Worm (Caenorhabditis elegans) whole organism, L4 larva: Measurements from ENCODE around the gene F53F1.3.

Source experiments
- F10B5.3 ChIP-seq: sonication (generic microtip); optimal IDR thresholded peaks from 2 replicates; lab custom pipeline; 2016; ENCODE audit warnings: mild to moderate bottlenecking, missing genetic modification characterization, missing compliant biosample characterization
- F44E2.7 ChIP-seq: fragments of 200-800 bp; sonication (Bioruptor generic); IDR thresholded peaks from 2 replicates; pipeline ENCODE4 v2.1.2; 2022; ENCODE audit warnings: missing genetic modification characterization, missing compliant biosample characterization
- F49E8.2 ChIP-seq: sonication (generic microtip); optimal IDR thresholded peaks from 2 replicates; lab custom pipeline; 2016; ENCODE audit warnings: missing compliant biosample characterization, mild to moderate bottlenecking, missing genetic modification characterization, borderline replicate concordance
- Y105C5A.15 ChIP-seq: fragments of 200-800 bp; sonication (Bioruptor generic); IDR thresholded peaks from 2 replicates; pipeline ENCODE4 v1.3.6; 2022; ENCODE audit warnings: missing genetic modification characterization, missing compliant biosample characterization
- Y48G9A.11 ChIP-seq: fragments of 200-800 bp; sonication (Bioruptor generic); IDR thresholded peaks from 2 replicates; pipeline ENCODE4 v1.3.6; 2022; ENCODE audit warnings: missing genetic modification reagents, missing genetic modification characterization, missing compliant biosample characterization
- aha-1 ChIP-seq: fragments of 150-350 bp; peaks from one replicate; lab custom pipeline; 2014; ENCODE audit warnings: missing biosample characterization, missing genetic modification characterization
- aly-2 ChIP-seq: sonication (generic microtip); optimal IDR thresholded peaks from 2 replicates; lab custom pipeline; 2018; ENCODE audit warnings: missing biosample characterization, missing genetic modification characterization
- attf-4 ChIP-seq: sonication (generic microtip); optimal IDR thresholded peaks from 3 replicates; lab custom pipeline; 2017; ENCODE audit warnings: missing biosample characterization, missing genetic modification characterization
- ceh-62 ChIP-seq: sonication (generic microtip); optimal IDR thresholded peaks from 2 replicates; lab custom pipeline; 2017; ENCODE audit warnings: missing biosample characterization, missing genetic modification characterization
- ceh-82 ChIP-seq: sonication (generic microtip); optimal IDR thresholded peaks from 2 replicates; lab custom pipeline; 2017; ENCODE audit warnings: missing biosample characterization, missing genetic modification characterization
- ces-1 ChIP-seq: fragments of 150-350 bp; sonication (generic microtip); optimal IDR thresholded peaks from 4 replicates; lab custom pipeline; 2014; ENCODE audit warnings: missing biosample characterization, missing genetic modification reagents, missing genetic modification characterization
- daf-12 ChIP-seq: fragments of 150-350 bp; optimal IDR thresholded peaks from 2 replicates; lab custom pipeline; 2014; ENCODE audit warnings: missing biosample characterization, missing genetic modification reagents, missing genetic modification characterization
- daf-16 ChIP-seq, 3 experiments: sonication (generic microtip); optimal IDR thresholded peaks; 2 replicates each; lab custom pipeline; 2016 to 2017; ENCODE audit warnings: missing genetic modification characterization in 3 of 3, missing genetic modification reagents in 3 of 3, mild to moderate bottlenecking in 2 of 3, missing compliant biosample characterization in 2 of 3, missing biosample characterization in 1 of 3, moderate library complexity in 1 of 3
- hlh-11 ChIP-seq: fragments of 200-800 bp; sonication (Bioruptor generic); optimal IDR thresholded peaks from 2 replicates; lab custom pipeline; 2018; ENCODE audit warnings: mild to moderate bottlenecking, missing genetic modification characterization, missing compliant biosample characterization
- hlh-30 ChIP-seq: sonication (generic microtip); optimal IDR thresholded peaks from 2 replicates; lab custom pipeline; 2017; ENCODE audit warnings: antibody characterized with exemption, mild to moderate bottlenecking, missing genetic modification characterization, missing compliant biosample characterization; ENCODE audit not compliant: insufficient read depth
- jun-1 ChIP-seq: fragments of 150-350 bp; optimal IDR thresholded peaks from 2 replicates; lab custom pipeline; 2014; ENCODE audit warnings: missing biosample characterization, missing genetic modification reagents, missing genetic modification characterization
- lin-13 ChIP-seq: fragments of 150-350 bp; optimal IDR thresholded peaks from 2 replicates; lab custom pipeline; 2014; ENCODE audit warnings: missing biosample characterization, missing genetic modification reagents, missing genetic modification characterization
- lin-39 ChIP-seq: fragments of 150-350 bp; optimal IDR thresholded peaks from 2 replicates; lab custom pipeline; 2014; ENCODE audit warnings: missing biosample characterization, missing genetic modification reagents, missing genetic modification characterization
- lir-3 ChIP-seq: sonication (generic microtip); optimal IDR thresholded peaks from 2 replicates; lab custom pipeline; 2016; ENCODE audit warnings: mild to moderate bottlenecking, missing genetic modification characterization, missing compliant biosample characterization
- mes-2 ChIP-seq: sonication (generic microtip); optimal IDR thresholded peaks from 2 replicates; lab custom pipeline; 2016; ENCODE audit warnings: missing genotype, mild to moderate bottlenecking, missing genetic modification characterization, missing compliant biosample characterization; ENCODE audit not compliant: poor library complexity, severe bottlenecking
- nhr-237 ChIP-seq: sonication (generic microtip); optimal IDR thresholded peaks from 2 replicates; lab custom pipeline; 2017; ENCODE audit warnings: missing biosample characterization, missing genetic modification characterization
- nhr-25 ChIP-seq: sonication (generic microtip); optimal IDR thresholded peaks from 2 replicates; lab custom pipeline; 2017; ENCODE audit warnings: missing genetic modification characterization, mild to moderate bottlenecking, missing compliant biosample characterization, antibody characterized with exemption, moderate library complexity, borderline replicate concordance; ENCODE audit not compliant: insufficient read depth
- nhr-77 ChIP-seq: fragments of 150-350 bp; optimal IDR thresholded peaks from 2 replicates; lab custom pipeline; 2014; ENCODE audit warnings: missing biosample characterization, missing genetic modification characterization
- rbr-2 ChIP-seq: sonication (generic microtip); optimal IDR thresholded peaks from 2 replicates; lab custom pipeline; 2016; ENCODE audit warnings: missing genotype, missing genetic modification characterization, missing compliant biosample characterization
- set-16 ChIP-seq: fragments of 200-800 bp; sonication (Bioruptor generic); IDR thresholded peaks from 2 replicates; pipeline ENCODE4 v1.3.6; 2022; ENCODE audit warnings: missing genetic modification reagents, missing genetic modification characterization, missing compliant biosample characterization
- snpc-1.2 ChIP-seq: fragments of 200-800 bp; sonication (Bioruptor generic); IDR thresholded peaks from 2 replicates; pipeline ENCODE4 v1.3.6; 2022; ENCODE audit warnings: missing genetic modification reagents, missing genetic modification characterization, missing compliant biosample characterization
- snpc-4 ChIP-seq: fragments of 150-350 bp; optimal IDR thresholded peaks from 2 replicates; lab custom pipeline; 2014; ENCODE audit warnings: missing biosample characterization, missing genetic modification characterization
- tag-97 ChIP-seq: fragments of 200-800 bp; sonication (Bioruptor generic); IDR thresholded peaks from 2 replicates; pipeline ENCODE4 v1.3.6; 2022; ENCODE audit warnings: missing genetic modification characterization, missing compliant biosample characterization
- unc-130 ChIP-seq: sonication (generic microtip); optimal IDR thresholded peaks from 2 replicates; lab custom pipeline; 2016; ENCODE audit warnings: missing genetic modification reagents, missing genetic modification characterization, missing compliant biosample characterization
- unc-39 ChIP-seq: sonication (generic microtip); optimal IDR thresholded peaks from 2 replicates; lab custom pipeline; 2017; ENCODE audit warnings: missing biosample characterization, missing genetic modification characterization
- unc-62 ChIP-seq, 3 experiments: fragments of 150-350 bp in 1 of 3; sonication (generic microtip); optimal IDR thresholded peaks in 2 of 3; peaks in 1 of 3; 1 replicate in 1 of 3; 2 replicates in 2 of 3; lab custom pipeline; 2014 to 2017; ENCODE audit warnings: missing biosample characterization in 3 of 3, missing genetic modification characterization in 3 of 3, missing genetic modification reagents in 3 of 3, missing genotype in 1 of 3
- vab-7 ChIP-seq: fragments of 200-800 bp; sonication (Bioruptor generic); IDR thresholded peaks from 2 replicates; pipeline ENCODE4 v1.3.6; 2022; ENCODE audit warnings: missing genetic modification reagents, missing genetic modification characterization, missing compliant biosample characterization
- zip-11 ChIP-seq: fragments of 200-800 bp; sonication (Bioruptor generic); IDR thresholded peaks from 2 replicates; pipeline ENCODE4 v1.3.6; 2022; ENCODE audit warnings: missing genetic modification characterization, missing compliant biosample characterization
- zip-2 ChIP-seq: fragments of 150-350 bp; optimal IDR thresholded peaks from 2 replicates; lab custom pipeline; 2014; ENCODE audit warnings: missing biosample characterization, missing genetic modification characterization
- ztf-7 ChIP-seq: fragments of 150-350 bp; optimal IDR thresholded peaks from 2 replicates; lab custom pipeline; 2014; ENCODE audit warnings: missing biosample characterization, missing genetic modification characterization

F53F1.3 gene

DNA sequence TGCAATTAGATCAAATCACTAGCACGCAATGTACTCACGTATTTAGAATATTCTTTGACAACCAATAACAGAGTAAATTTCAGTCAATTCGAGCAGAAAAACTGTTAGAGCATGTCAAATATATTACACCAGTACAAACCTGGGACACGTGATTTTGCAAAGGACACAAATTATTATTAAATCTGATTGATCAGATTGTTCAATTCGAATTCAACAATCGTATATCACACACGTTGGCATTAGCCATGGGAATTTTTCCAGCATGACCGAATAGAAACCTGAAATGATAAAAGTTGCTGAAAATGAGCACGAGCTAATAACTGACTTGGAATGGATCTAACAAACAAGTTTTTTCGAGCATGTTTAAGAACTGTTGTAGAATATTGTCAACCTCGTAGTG lies 15.0 kb downstream of the F53F1.3 start, which contains the start of gene srv-9:
Gene srv-9 (minus strand): TSS at position 101 of the 400 bp plus-strand sequence.
- TF ChIP-seq zip-2: no peak
- TF ChIP-seq aha-1: peak; percentile 44

DNA sequence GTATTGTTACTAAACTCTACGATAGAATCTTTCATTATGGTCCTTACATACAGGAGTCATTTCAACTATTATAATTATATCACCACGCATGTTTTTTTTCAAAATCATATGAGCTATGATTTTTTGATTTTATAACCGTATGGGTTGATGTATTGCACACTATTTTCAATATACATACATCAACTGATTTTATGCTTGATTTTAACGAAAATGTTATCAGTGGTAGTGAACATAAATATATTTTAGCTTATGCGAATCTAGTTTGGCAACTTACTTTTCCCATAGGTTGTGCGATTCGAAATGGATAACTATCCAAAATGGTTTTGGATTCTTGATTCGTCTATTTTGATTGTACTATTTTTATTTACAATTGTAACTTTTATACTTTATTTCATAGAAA lies 15.6 kb downstream of the F53F1.3 start, which contains the start of gene srv-10:
Gene srv-10 (plus strand): TSS at position 301 of the 400 bp plus-strand sequence.
- TF ChIP-seq Y48G9A.11 (GFP tag; lab: Robert Waterston, UW): no peak
- TF ChIP-seq F49E8.2 (tag; lab: Kevin White, UChicago): no peak
- no peak for TF ChIP-seq mes-2 (tag; lab: Kevin White, UChicago)
- no peak for TF ChIP-seq F44E2.7 (GFP tag; lab: Robert Waterston, UW)
- TF ChIP-seq daf-16 (GFP tag; optimal IDR thresholded peaks at IDR 0.05; lab: Kevin White, UChicago): no peak
- TF ChIP-seq daf-16 (tag; optimal IDR thresholded peaks at IDR 0.05; lab: Kevin White, UChicago): no peak
- no peak for TF ChIP-seq hlh-11 (tag; lab: Kevin White, UChicago)
- no peak for TF ChIP-seq tag-97 (GFP tag; lab: Robert Waterston, UW)
- TF ChIP-seq rbr-2 (tag; lab: Kevin White, UChicago): no peak
- no peak for TF ChIP-seq aha-1
- no peak for TF ChIP-seq ceh-82 (tag; lab: Kevin White, UChicago)
- TF ChIP-seq ceh-62 (tag; lab: Kevin White, UChicago): no peak
- no peak for TF ChIP-seq lir-3
- no peak for TF ChIP-seq nhr-25 (tag; lab: Kevin White, UChicago)
- TF ChIP-seq lin-13: no peak
- no peak for TF ChIP-seq vab-7 (GFP tag; lab: Robert Waterston, UW)
- no peak for TF ChIP-seq snpc-1.2 (GFP tag; lab: Robert Waterston, UW)
- no peak for TF ChIP-seq unc-39 (tag; lab: Kevin White, UChicago)
- TF ChIP-seq ces-1 (GFP tag; lab: Kevin White, UChicago): no peak
- no peak for TF ChIP-seq hlh-30 (tag; lab: Kevin White, UChicago)

DNA sequence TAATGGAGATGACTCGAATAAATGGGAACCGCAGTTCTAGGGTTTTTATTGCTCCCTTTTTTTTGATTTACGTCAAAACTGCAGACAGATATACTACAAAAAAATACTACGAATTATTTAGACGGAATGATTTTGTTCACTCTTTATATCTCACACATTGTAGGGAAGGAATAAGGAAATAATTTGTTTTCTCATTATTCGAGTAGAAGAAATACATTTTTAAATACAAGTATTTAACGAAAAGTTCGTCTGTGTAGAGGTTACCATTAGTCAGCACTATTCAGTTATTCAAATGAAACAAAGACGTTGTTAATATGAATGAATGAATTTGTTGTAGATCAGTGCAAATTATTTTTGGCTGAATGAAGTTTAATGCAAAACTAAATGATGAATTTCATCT lies 18.7 kb downstream of the F53F1.3 start, which contains the start of gene srd-18:
Gene srd-18 (minus strand): TSS at position 101 of the 400 bp plus-strand sequence.
- TF ChIP-seq ztf-7 (tag; lab: Kevin White, UChicago): no peak
- TF ChIP-seq nhr-77 (tag; lab: Kevin White, UChicago): no peak
- TF ChIP-seq nhr-237: no peak
- TF ChIP-seq lir-3: no peak
- no peak for TF ChIP-seq unc-130
- no peak for TF ChIP-seq aly-2 (tag; lab: Kevin White, UChicago)

DNA sequence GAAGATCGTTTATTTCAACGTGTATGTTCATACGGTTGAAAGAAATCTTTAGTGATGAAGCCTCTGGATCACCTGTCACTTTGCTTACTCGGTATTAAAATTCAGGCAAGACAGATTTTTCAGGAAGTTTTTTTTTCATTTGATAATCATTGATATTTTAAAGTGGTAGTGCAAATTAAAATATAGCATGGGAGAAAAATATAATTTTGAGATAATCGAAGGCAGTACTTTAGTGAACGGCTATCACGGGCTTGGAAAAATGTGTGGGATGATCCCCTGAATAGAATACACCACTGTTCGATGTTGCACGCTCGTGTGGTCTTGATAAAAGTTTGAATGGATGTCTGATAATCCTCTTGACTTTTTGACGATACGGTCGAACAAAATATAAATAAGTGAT lies 19.3 kb downstream of the F53F1.3 start:
- no peak for TF ChIP-seq snpc-4 (tag; lab: Kevin White, UChicago)
- peak in 1 of 2 experiments; percentile 96 for TF ChIP-seq unc-62 (GFP tag; optimal IDR thresholded peaks at IDR 0.05 in 1 of 2; lab: Kevin White, UChicago)
- no peak for TF ChIP-seq unc-62 (tag; optimal IDR thresholded peaks at IDR 0.05; lab: Kevin White, UChicago)

DNA sequence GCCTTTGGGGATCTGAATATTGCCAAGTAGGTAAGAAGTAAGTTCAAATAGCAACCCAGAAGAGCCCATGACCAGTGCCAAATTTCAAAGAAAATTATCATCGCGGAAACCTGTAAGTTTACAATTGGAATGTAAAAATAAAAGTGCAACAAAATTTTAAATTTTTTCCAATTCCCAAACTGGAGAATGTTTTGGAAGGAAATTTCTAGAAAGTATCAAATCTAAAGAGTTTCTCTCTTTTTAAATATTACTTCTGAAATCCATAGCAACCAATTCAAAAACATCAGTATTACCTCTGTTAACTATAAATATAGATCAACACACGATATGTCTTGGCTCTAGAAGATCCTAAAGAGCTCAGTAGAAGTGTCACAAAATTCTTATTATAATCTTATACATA lies 20.6 kb downstream of the F53F1.3 start, which contains the start of gene srd-19:
Gene srd-19 (minus strand): TSS at position 101 of the 400 bp plus-strand sequence.
- TF ChIP-seq attf-4 (tag; lab: Kevin White, UChicago) (no peak), jun-1 (tag; lab: Kevin White, UChicago) (no peak), F10B5.3 (tag; lab: Kevin White, UChicago) (no peak), set-16 (GFP tag; lab: Robert Waterston, UW) (no peak), hlh-11 (tag; lab: Kevin White, UChicago) (no peak), vab-7 (GFP tag; lab: Robert Waterston, UW) (no peak), daf-12 (tag; lab: Kevin White, UChicago) (no peak), Y48G9A.11 (GFP tag; lab: Robert Waterston, UW) (no peak), Y105C5A.15 (GFP tag; lab: Robert Waterston, UW) (no peak), lin-39 (no peak), F49E8.2 (tag; lab: Kevin White, UChicago) (no peak), nhr-237 (no peak), zip-11 (no peak)
